Worm (Caenorhabditis elegans): ENCODE results near the gene K01A6.4.

The K01A6.4 gene

ce11 chrIV:11718653-11719052 is 21.5 kb downstream of the K01A6.4 start:
- TF ChIP-seq ceh-22 (tag; optimal IDR thresholded peaks at IDR 0.05) (no peak), T23F11.4 (GFP tag; optimal IDR thresholded peaks at IDR 0.05) (no peak)

DNA sequence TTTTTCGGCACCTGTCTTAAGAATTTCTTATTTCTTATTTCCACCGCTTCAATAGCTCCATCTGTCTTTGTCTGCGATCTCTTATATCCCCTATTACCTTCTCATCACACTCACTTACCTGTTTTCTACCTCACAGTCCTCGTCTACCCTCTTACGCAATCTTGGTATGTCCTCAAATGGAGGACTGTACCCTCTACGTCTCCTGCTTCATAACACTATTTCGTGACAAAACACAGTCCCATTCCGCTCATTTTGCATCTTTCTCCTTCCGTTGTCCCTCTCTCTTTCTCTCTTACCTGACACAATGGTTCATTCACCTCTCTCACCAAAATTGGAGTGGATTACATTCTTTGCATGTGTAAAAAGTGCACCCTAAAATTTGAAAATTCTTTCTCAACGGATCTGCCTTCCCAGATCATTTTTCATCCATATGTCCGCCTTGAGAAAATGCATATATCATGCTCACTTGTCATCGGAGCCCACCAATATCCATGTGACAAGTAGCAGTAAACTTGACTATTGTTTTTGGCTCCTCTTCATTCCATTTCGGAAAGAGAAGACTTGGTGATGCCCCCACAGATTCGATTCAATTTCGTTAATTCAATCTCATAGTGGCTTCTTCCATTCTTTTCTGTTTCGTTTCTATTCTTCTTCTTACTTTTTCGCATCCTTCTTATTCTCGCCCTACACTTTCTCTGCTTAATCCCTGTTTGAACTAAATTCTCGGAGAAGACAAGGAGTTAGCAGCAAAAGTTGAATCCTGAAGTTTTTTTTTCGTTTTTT is 22.8 kb downstream of the K01A6.4 start:
- TF ChIP-seq ref-2 (tag; optimal IDR thresholded peaks at IDR 0.05) (peak; percentile 59), unc-42 (tag; optimal IDR thresholded peaks at IDR 0.05) (peak; percentile 98), fkh-10 (GFP tag; optimal IDR thresholded peaks at IDR 0.05) (peak; percentile 20), fax-1 (tag; optimal IDR thresholded peaks at IDR 0.05) (no peak)

ce11 chrIV:11716414-11716813 is 23.7 kb downstream of the K01A6.4 start:
- TF ChIP-seq C38D4.7 (GFP tag; optimal IDR thresholded peaks at IDR 0.05): no peak
- no peak for TF ChIP-seq elt-4 (tag; optimal IDR thresholded peaks at IDR 0.05)
- TF ChIP-seq rnt-1 (tag; optimal IDR thresholded peaks at IDR 0.05): no peak
- no peak for TF ChIP-seq ceh-31 (tag; optimal IDR thresholded peaks at IDR 0.05)
- TF ChIP-seq mec-3 (tag; optimal IDR thresholded peaks at IDR 0.05; ENCODE audit: borderline replicate concordance): no peak

- TF ChIP-seq dmd-4 (tag; optimal IDR thresholded peaks at IDR 0.05; ENCODE audit: borderline replicate concordance): no peak
- TF ChIP-seq ceh-19 (GFP tag; optimal IDR thresholded peaks at IDR 0.05): no peak
- TF ChIP-seq ztf-16 (tag; optimal IDR thresholded peaks at IDR 0.05): no peak
- TF ChIP-seq ahr-1 (tag; optimal IDR thresholded peaks at IDR 0.05): no peak
- no peak for TF ChIP-seq K02D7.2 (tag; optimal IDR thresholded peaks at IDR 0.05)
- TF ChIP-seq ets-4 (tag; optimal IDR thresholded peaks at IDR 0.05): no peak
- no peak for TF ChIP-seq ama-1 (optimal IDR thresholded peaks at IDR 0.05)
- no peak for TF ChIP-seq elt-2 (tag; optimal IDR thresholded peaks at IDR 0.05)
- TF ChIP-seq tbx-2 (tag; optimal IDR thresholded peaks at IDR 0.05): no peak
- TF ChIP-seq Y22D7AL.16 (tag; optimal IDR thresholded peaks at IDR 0.05): no peak
- no peak for TF ChIP-seq ceh-6 (GFP tag; optimal IDR thresholded peaks at IDR 0.05)
Measured at ce11 chrIV:11714739-11715138, 25.4 kb downstream of the K01A6.4 start, which contains the start of gene magi-1. TSS of gene magi-1 (plus strand) at chrIV:11715039.

- TF ChIP-seq hlh-8 (tag; optimal IDR thresholded peaks at IDR 0.05): peak; percentile 91
- no peak for TF ChIP-seq dmd-4 (tag; optimal IDR thresholded peaks at IDR 0.05; ENCODE audit: borderline replicate concordance)
- TF ChIP-seq unc-3 (GFP tag; conservative IDR thresholded peaks at IDR 0.05): no peak
- TF ChIP-seq unc-3 (tag; optimal IDR thresholded peaks at IDR 0.05): no peak
- TF ChIP-seq unc-55 (GFP tag; optimal IDR thresholded peaks at IDR 0.05): no peak
- TF ChIP-seq hlh-13 (GFP tag; optimal IDR thresholded peaks at IDR 0.05): no peak
- no peak for TF ChIP-seq nfya-1 (tag; optimal IDR thresholded peaks at IDR 0.05)
- no peak for TF ChIP-seq ttx-3 (tag; optimal IDR thresholded peaks at IDR 0.05)
- TF ChIP-seq C08G9.2 (tag; optimal IDR thresholded peaks at IDR 0.05): no peak
Measured at ce11 chrIV:11713289-11713688, 26.8 kb downstream of the K01A6.4 start.

DNA sequence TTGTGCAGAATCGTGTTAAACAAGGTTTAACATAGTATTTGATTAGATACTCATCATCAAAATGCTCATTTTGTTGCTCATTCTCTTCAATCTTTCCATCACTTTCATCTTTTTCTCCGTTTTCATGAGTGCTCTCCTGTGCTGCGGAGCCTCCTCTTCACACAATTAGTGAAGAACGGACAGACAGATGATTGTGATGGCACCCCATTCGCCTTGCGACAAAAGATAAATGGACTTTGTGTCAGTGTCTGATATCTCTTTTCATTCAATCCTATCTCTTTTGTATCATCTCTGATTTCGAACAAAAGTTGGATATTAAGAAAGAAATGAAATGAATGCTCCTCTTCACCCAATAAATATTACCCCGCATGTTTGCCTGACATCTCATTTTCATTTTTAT is 29.8 kb downstream of the K01A6.4 start:
- TF ChIP-seq pqm-1 (tag; optimal IDR thresholded peaks at IDR 0.05) (no peak), ceh-48 (tag; optimal IDR thresholded peaks at IDR 0.05) (no peak), hlh-30 (tag; optimal IDR thresholded peaks at IDR 0.05; ENCODE audit: insufficient read depth) (no peak), mec-3 (tag; optimal IDR thresholded peaks at IDR 0.05; ENCODE audit: borderline replicate concordance) (no peak), odd-2 (tag; optimal IDR thresholded peaks at IDR 0.05) (no peak), ahr-1 (tag; optimal IDR thresholded peaks at IDR 0.05) (no peak), pat-9 (tag; optimal IDR thresholded peaks at IDR 0.05) (no peak), ceh-18 (tag; optimal IDR thresholded peaks at IDR 0.05) (peak; percentile 65), npax-4 (tag; optimal IDR thresholded peaks at IDR 0.05) (no peak), rnt-1 (tag; optimal IDR thresholded peaks at IDR 0.05) (peak; percentile 2), nfya-1 (tag; optimal IDR thresholded peaks at IDR 0.05) (peak; percentile 30), C08G9.2 (tag; optimal IDR thresholded peaks at IDR 0.05) (no peak), zip-5 (tag; optimal IDR thresholded peaks at IDR 0.05) (no peak), unc-86 (tag; optimal IDR thresholded peaks at IDR 0.05) (no peak), Y22D7AL.16 (tag; optimal IDR thresholded peaks at IDR 0.05) (no peak), ceh-9 (tag; optimal IDR thresholded peaks at IDR 0.05) (no peak), ceh-34 (tag; optimal IDR thresholded peaks at IDR 0.05) (no peak), pros-1 (tag; optimal IDR thresholded peaks at IDR 0.05) (no peak), ceh-24 (tag; optimal IDR thresholded peaks at IDR 0.05) (no peak), unc-55 (GFP tag; optimal IDR thresholded peaks at IDR 0.05) (peak; percentile 98)

Measured in whole organism, late embryonic.